Worm (Caenorhabditis elegans) whole organism, L4 larva: ENCODE data around the gene nhr-3.

Source experiments
- F37D6.2 ChIP-seq: sonication (generic microtip); optimal IDR thresholded peaks from 2 replicates; lab custom pipeline; 2016; ENCODE audit warnings: mild to moderate bottlenecking, missing genetic modification characterization, missing compliant biosample characterization
- F44E2.7 ChIP-seq: fragments of 200-800 bp; sonication (Bioruptor generic); IDR thresholded peaks from 2 replicates; pipeline ENCODE4 v2.1.2; 2022; ENCODE audit warnings: missing genetic modification characterization, missing compliant biosample characterization
- F49E8.2 ChIP-seq: sonication (generic microtip); optimal IDR thresholded peaks from 2 replicates; lab custom pipeline; 2016; ENCODE audit warnings: missing compliant biosample characterization, mild to moderate bottlenecking, missing genetic modification characterization, borderline replicate concordance
- R02D3.7 ChIP-seq: fragments of 150-350 bp; sonication (generic microtip); optimal IDR thresholded peaks from 3 replicates; lab custom pipeline; 2014; ENCODE audit warnings: missing biosample characterization, missing genetic modification characterization
- T26A8.4 ChIP-seq: fragments of 200-800 bp; sonication (Bioruptor generic); IDR thresholded peaks from 2 replicates; pipeline ENCODE4 v1.3.6; 2022; ENCODE audit warnings: missing genetic modification characterization, missing compliant biosample characterization
- Y105C5A.15 ChIP-seq: fragments of 200-800 bp; sonication (Bioruptor generic); IDR thresholded peaks from 2 replicates; pipeline ENCODE4 v1.3.6; 2022; ENCODE audit warnings: missing genetic modification characterization, missing compliant biosample characterization
- Y48G9A.11 ChIP-seq: fragments of 200-800 bp; sonication (Bioruptor generic); IDR thresholded peaks from 2 replicates; pipeline ENCODE4 v1.3.6; 2022; ENCODE audit warnings: missing genetic modification reagents, missing genetic modification characterization, missing compliant biosample characterization
- Y75B8A.6 ChIP-seq: fragments of 200-800 bp; sonication (Bioruptor generic); IDR thresholded peaks from 2 replicates; pipeline ENCODE4 v1.3.6; 2022; ENCODE audit warnings: missing genetic modification reagents, missing genetic modification characterization, missing compliant biosample characterization
- ZK337.2 ChIP-seq: fragments of 200-800 bp; sonication (Bioruptor generic); IDR thresholded peaks from 2 replicates; pipeline ENCODE4 v1.3.6; 2022; ENCODE audit warnings: missing genetic modification reagents, missing genetic modification characterization, missing compliant biosample characterization
- ZK546.5 ChIP-seq, 2 experiments: sonication (generic microtip); optimal IDR thresholded peaks; 2 replicates each; lab custom pipeline; 2017; ENCODE audit warnings: missing biosample characterization in 2 of 2, missing genetic modification characterization in 2 of 2
- aha-1 ChIP-seq: fragments of 150-350 bp; peaks from one replicate; lab custom pipeline; 2014; ENCODE audit warnings: missing biosample characterization, missing genetic modification characterization
- ama-1 ChIP-seq: fragments of 150-350 bp; optimal IDR thresholded peaks from 2 replicates; lab custom pipeline; 2014; ENCODE audit warnings: inconsistent platforms, mixed read lengths
- arid-1 ChIP-seq: fragments of 200-800 bp; sonication (Bioruptor generic); conservative IDR thresholded peaks from 2 replicates; pipeline ENCODE4 v1.3.6; 2022; ENCODE audit warnings: missing genetic modification reagents, missing genetic modification characterization, missing compliant biosample characterization
- attf-4 ChIP-seq: sonication (generic microtip); optimal IDR thresholded peaks from 3 replicates; lab custom pipeline; 2017; ENCODE audit warnings: missing biosample characterization, missing genetic modification characterization
- ceh-32 ChIP-seq: sonication (generic microtip); optimal IDR thresholded peaks from 2 replicates; lab custom pipeline; 2016; ENCODE audit warnings: mild to moderate bottlenecking, missing genetic modification characterization, missing compliant biosample characterization; ENCODE audit not compliant: poor library complexity
- ceh-44 ChIP-seq: fragments of 200-800 bp; sonication (Bioruptor generic); IDR thresholded peaks from 2 replicates; pipeline ENCODE4 v1.3.6; 2022; ENCODE audit warnings: missing genetic modification reagents, missing genetic modification characterization, missing compliant biosample characterization
- ceh-62 ChIP-seq: sonication (generic microtip); optimal IDR thresholded peaks from 2 replicates; lab custom pipeline; 2017; ENCODE audit warnings: missing biosample characterization, missing genetic modification characterization
- ces-1 ChIP-seq: fragments of 150-350 bp; sonication (generic microtip); optimal IDR thresholded peaks from 4 replicates; lab custom pipeline; 2014; ENCODE audit warnings: missing biosample characterization, missing genetic modification reagents, missing genetic modification characterization
- daf-19 ChIP-seq: fragments of 200-800 bp; sonication (Bioruptor generic); conservative IDR thresholded peaks from 2 replicates; pipeline ENCODE4 v1.3.6; 2022; ENCODE audit warnings: missing genetic modification characterization, missing compliant biosample characterization
- dmd-6 ChIP-seq: fragments of 200-800 bp; sonication (Bioruptor generic); IDR thresholded peaks from 2 replicates; pipeline ENCODE4 v1.3.6; 2022; ENCODE audit warnings: missing genetic modification reagents, missing genetic modification characterization, missing compliant biosample characterization
- dmd-8 ChIP-seq: fragments of 200-800 bp; sonication (Bioruptor generic); IDR thresholded peaks from 2 replicates; pipeline ENCODE4 v1.3.6; 2022; ENCODE audit warnings: missing genetic modification characterization, missing compliant biosample characterization
- dmd-9 ChIP-seq: fragments of 200-800 bp; sonication (Bioruptor generic); IDR thresholded peaks from 2 replicates; pipeline ENCODE4 v1.3.6; 2022; ENCODE audit warnings: missing genetic modification reagents, missing genetic modification characterization, missing compliant biosample characterization
- dpl-1 ChIP-seq: fragments of 150-350 bp; optimal IDR thresholded peaks from 2 replicates; lab custom pipeline; 2014; ENCODE audit warnings: missing biosample characterization, missing genetic modification reagents, missing genetic modification characterization
- egl-27 ChIP-seq: sonication (generic microtip); optimal IDR thresholded peaks from 3 replicates; lab custom pipeline; 2017; ENCODE audit warnings: missing biosample characterization, missing genetic modification reagents, missing genetic modification characterization
- fkh-10 ChIP-seq: fragments of 150-350 bp; optimal IDR thresholded peaks from 2 replicates; lab custom pipeline; 2014; ENCODE audit warnings: missing biosample characterization, missing genetic modification reagents, missing genetic modification characterization
- gei-8 ChIP-seq: fragments of 200-800 bp; sonication (Bioruptor generic); optimal IDR thresholded peaks from 2 replicates; lab custom pipeline; 2018; ENCODE audit warnings: mild to moderate bottlenecking, missing genetic modification characterization, missing compliant biosample characterization
- hif-1 ChIP-seq, 2 experiments: sonication (generic microtip); optimal IDR thresholded peaks; 2 replicates each; lab custom pipeline; 2016 to 2017; ENCODE audit warnings: missing compliant biosample characterization in 2 of 2, missing genetic modification characterization in 2 of 2, missing genetic modification reagents in 2 of 2, missing genotype in 2 of 2, mild to moderate bottlenecking in 1 of 2
- hlh-30 ChIP-seq: sonication (generic microtip); optimal IDR thresholded peaks from 2 replicates; lab custom pipeline; 2017; ENCODE audit warnings: antibody characterized with exemption, mild to moderate bottlenecking, missing genetic modification characterization, missing compliant biosample characterization; ENCODE audit not compliant: insufficient read depth
- jun-1 ChIP-seq: fragments of 150-350 bp; optimal IDR thresholded peaks from 2 replicates; lab custom pipeline; 2014; ENCODE audit warnings: missing biosample characterization, missing genetic modification reagents, missing genetic modification characterization
- lin-29 ChIP-seq: fragments of 200-800 bp; sonication (Bioruptor generic); IDR thresholded peaks from 2 replicates; pipeline ENCODE4 v1.3.6; 2022; ENCODE audit warnings: missing genetic modification reagents, missing genetic modification characterization, missing compliant biosample characterization
- lin-39 ChIP-seq: fragments of 150-350 bp; optimal IDR thresholded peaks from 2 replicates; lab custom pipeline; 2014; ENCODE audit warnings: missing biosample characterization, missing genetic modification reagents, missing genetic modification characterization
- lir-3 ChIP-seq: sonication (generic microtip); optimal IDR thresholded peaks from 2 replicates; lab custom pipeline; 2016; ENCODE audit warnings: mild to moderate bottlenecking, missing genetic modification characterization, missing compliant biosample characterization
- madf-9 ChIP-seq: fragments of 200-800 bp; sonication (Bioruptor generic); conservative IDR thresholded peaks from 2 replicates; pipeline ENCODE4 v1.3.6; 2022; ENCODE audit warnings: missing genetic modification reagents, missing genetic modification characterization, missing compliant biosample characterization
- mdt-29 ChIP-seq: fragments of 200-800 bp; sonication (Bioruptor generic); IDR thresholded peaks from 2 replicates; pipeline ENCODE4 v1.3.6; 2022; ENCODE audit warnings: missing genetic modification reagents, missing genetic modification characterization, missing compliant biosample characterization
- mep-1 ChIP-seq: fragments of 150-350 bp; sonication (generic microtip); optimal IDR thresholded peaks from 3 replicates; lab custom pipeline; 2014; ENCODE audit warnings: missing biosample characterization, missing genetic modification characterization
- nhr-10 ChIP-seq: fragments of 150-350 bp; optimal IDR thresholded peaks from 2 replicates; lab custom pipeline; 2014; ENCODE audit warnings: missing biosample characterization, missing genetic modification characterization
- nhr-102 ChIP-seq: sonication (generic microtip); optimal IDR thresholded peaks from 2 replicates; lab custom pipeline; 2016; ENCODE audit warnings: mild to moderate bottlenecking, missing genetic modification characterization, moderate library complexity, missing compliant biosample characterization
- nhr-11 ChIP-seq: fragments of 150-350 bp; optimal IDR thresholded peaks from 2 replicates; lab custom pipeline; 2014; ENCODE audit warnings: missing biosample characterization, missing genetic modification characterization
- nhr-237 ChIP-seq: sonication (generic microtip); optimal IDR thresholded peaks from 2 replicates; lab custom pipeline; 2017; ENCODE audit warnings: missing biosample characterization, missing genetic modification characterization
- nhr-28 ChIP-seq: fragments of 150-350 bp; optimal IDR thresholded peaks from 2 replicates; lab custom pipeline; 2014; ENCODE audit warnings: missing biosample characterization, missing genetic modification characterization
- nhr-41 ChIP-seq: fragments of 200-800 bp; sonication (Bioruptor generic); IDR thresholded peaks from 2 replicates; pipeline ENCODE4 v1.3.6; 2022; ENCODE audit warnings: missing genetic modification reagents, missing genetic modification characterization, missing compliant biosample characterization
- nhr-6 ChIP-seq: fragments of 150-350 bp; optimal IDR thresholded peaks from 2 replicates; lab custom pipeline; 2014; ENCODE audit warnings: missing biosample characterization, missing genetic modification characterization
- nhr-76 ChIP-seq: fragments of 150-350 bp; optimal IDR thresholded peaks from 2 replicates; lab custom pipeline; 2014; ENCODE audit warnings: missing biosample characterization, missing genetic modification characterization
- nhr-77 ChIP-seq: fragments of 150-350 bp; optimal IDR thresholded peaks from 2 replicates; lab custom pipeline; 2014; ENCODE audit warnings: missing biosample characterization, missing genetic modification characterization
- pha-4 ChIP-seq, 2 experiments: fragments of 150-350 bp in 1 of 2; fragments of 200-800 bp in 1 of 2; sonication (Bioruptor generic) in 1 of 2; IDR thresholded peaks in 1 of 2; optimal IDR thresholded peaks in 1 of 2; 2 replicates each; pipeline versions ENCODE4 v1.3.6 to Lab custom; 2014 to 2022; ENCODE audit warnings: missing genetic modification characterization in 2 of 2, missing genetic modification reagents in 2 of 2, missing biosample characterization in 1 of 2, missing compliant biosample characterization in 1 of 2
- php-3 ChIP-seq: fragments of 200-800 bp; sonication (Bioruptor generic); IDR thresholded peaks from 2 replicates; pipeline ENCODE4 v1.3.6; 2022; ENCODE audit warnings: missing genetic modification reagents, missing genetic modification characterization, missing compliant biosample characterization
- saeg-2 ChIP-seq: fragments of 200-800 bp; sonication (Bioruptor generic); IDR thresholded peaks from 2 replicates; pipeline ENCODE4 v1.3.6; 2022; ENCODE audit warnings: missing genetic modification reagents, missing genetic modification characterization, missing compliant biosample characterization
- set-16 ChIP-seq: fragments of 200-800 bp; sonication (Bioruptor generic); IDR thresholded peaks from 2 replicates; pipeline ENCODE4 v1.3.6; 2022; ENCODE audit warnings: missing genetic modification reagents, missing genetic modification characterization, missing compliant biosample characterization
- skn-1 ChIP-seq: fragments of 150-350 bp; optimal IDR thresholded peaks from 2 replicates; lab custom pipeline; 2014; ENCODE audit warnings: missing biosample characterization, missing genetic modification characterization
- tra-1 ChIP-seq: fragments of 200-800 bp; sonication (Bioruptor generic); IDR thresholded peaks from 2 replicates; pipeline ENCODE4 v1.3.6; 2022; ENCODE audit warnings: missing genetic modification reagents, missing genetic modification characterization, missing compliant biosample characterization
- unc-130 ChIP-seq: sonication (generic microtip); optimal IDR thresholded peaks from 2 replicates; lab custom pipeline; 2016; ENCODE audit warnings: missing genetic modification reagents, missing genetic modification characterization, missing compliant biosample characterization
- ztf-7 ChIP-seq: fragments of 150-350 bp; optimal IDR thresholded peaks from 2 replicates; lab custom pipeline; 2014; ENCODE audit warnings: missing biosample characterization, missing genetic modification characterization

nhr-3 gene

ce11 chrX:14602676-14603075, 44.4 kb downstream of the nhr-3 start, which contains the start of gene eor-2 (continued):
- no peak for TF ChIP-seq daf-19 (GFP tag; lab: Robert Waterston, UW)
- no peak for TF ChIP-seq Y48G9A.11
- peak; percentile 59 for TF ChIP-seq dpl-1 (GFP tag; lab: Kevin White, UChicago)
- 0 out of 2 replicates have a peak, but pooled peaks have one; percentile 27 for TF ChIP-seq dmd-8 (GFP tag; lab: Robert Waterston, UW)
- TF ChIP-seq ztf-7 (tag; lab: Kevin White, UChicago): peak; percentile 23
- no peak for TF ChIP-seq gei-8
- no peak for TF ChIP-seq lir-3 (tag; lab: Kevin White, UChicago)
- TF ChIP-seq unc-130 (GFP tag; lab: Kevin White, UChicago): no peak
- TF ChIP-seq egl-27 (tag; lab: Kevin White, UChicago): no peak
- no peak for TF ChIP-seq tra-1 (GFP tag; lab: Robert Waterston, UW)
- peak; percentile 32; the same call in 1 of the 2 replicates for TF ChIP-seq set-16
- no peak for TF ChIP-seq ZK337.2 (GFP tag; lab: Robert Waterston, UW)
- no peak for TF ChIP-seq pha-4 (GFP tag; IDR thresholded peaks at IDR 0.05; lab: Robert Waterston, UW)
- TF ChIP-seq pha-4 (tag; optimal IDR thresholded peaks at IDR 0.05; lab: Kevin White, UChicago): peak; percentile 65
- peak in 1 of 2 experiments; percentile 58 for TF ChIP-seq hif-1 (tag; optimal IDR thresholded peaks at IDR 0.05; lab: Kevin White, UChicago)
- TF ChIP-seq nhr-77 (tag; lab: Kevin White, UChicago): peak; percentile 56
- TF ChIP-seq ceh-32 (tag; lab: Kevin White, UChicago): no peak
- TF ChIP-seq nhr-76 (tag; lab: Kevin White, UChicago): no peak
- no peak for TF ChIP-seq F49E8.2 (tag; lab: Kevin White, UChicago)
- TF ChIP-seq ceh-62 (tag; lab: Kevin White, UChicago): no peak
- peak; percentile 87 for TF ChIP-seq nhr-6 (tag; lab: Kevin White, UChicago)
- TF ChIP-seq nhr-41 (GFP tag; lab: Robert Waterston, UW): 0 out of 2 replicates have a peak, but pooled peaks have one; percentile 53
- TF ChIP-seq T26A8.4: no peak; the same call in 1 of the 2 replicates
- no peak for TF ChIP-seq ces-1
- TF ChIP-seq nhr-10: no peak
- peak; percentile 86 for TF ChIP-seq nhr-28
- TF ChIP-seq ama-1 (lab: Kevin White, UChicago): no peak
- no peak for TF ChIP-seq ceh-44
- peak; percentile 43; the same call in 1 of the 2 replicates for TF ChIP-seq madf-9 (GFP tag; lab: Robert Waterston, UW)
- peak; percentile 83 for TF ChIP-seq mep-1 (tag; lab: Kevin White, UChicago)
- TF ChIP-seq saeg-2 (GFP tag; lab: Robert Waterston, UW): no peak
- no peak for TF ChIP-seq mdt-29
- TF ChIP-seq aha-1 (tag; lab: Kevin White, UChicago): peak; percentile 97
- TF ChIP-seq Y105C5A.15: no peak
- no peak for TF ChIP-seq F44E2.7 (GFP tag; lab: Robert Waterston, UW)
- no peak for TF ChIP-seq ZK546.5 (tag; optimal IDR thresholded peaks at IDR 0.05; lab: Kevin White, UChicago)
- TF ChIP-seq nhr-102 (tag; lab: Kevin White, UChicago): no peak
- TF ChIP-seq lin-29: no peak
- TF ChIP-seq F37D6.2: no peak
- peak; percentile 99 for TF ChIP-seq hlh-30
- no peak for TF ChIP-seq attf-4 (tag; lab: Kevin White, UChicago)
- TF ChIP-seq jun-1 (tag; lab: Kevin White, UChicago): no peak
- TF ChIP-seq arid-1: peak; percentile 82
- TF ChIP-seq fkh-10 (GFP tag; lab: Kevin White, UChicago): no peak
- peak; percentile 37 for TF ChIP-seq nhr-11 (tag; lab: Kevin White, UChicago)
- no peak for TF ChIP-seq R02D3.7 (tag; lab: Kevin White, UChicago)
- TF ChIP-seq nhr-237 (tag; lab: Kevin White, UChicago): no peak
- no peak for TF ChIP-seq skn-1 (tag; lab: Kevin White, UChicago)
- TF ChIP-seq dmd-6: peak; percentile 82
- TF ChIP-seq dmd-9 (GFP tag; lab: Robert Waterston, UW): no peak
- no peak for TF ChIP-seq php-3 (GFP tag; lab: Robert Waterston, UW)
- TF ChIP-seq Y75B8A.6 (GFP tag; lab: Robert Waterston, UW): no peak
- no peak for TF ChIP-seq lin-39 (tag; lab: Kevin White, UChicago)
